Worm (Caenorhabditis elegans) whole organism, L1 larva: ENCODE measurements around the gene his-32.

Experiments used
- C04F5.9 ChIP-seq: sonication (generic microtip); optimal IDR thresholded peaks from 2 replicates; lab custom pipeline; 2016; ENCODE audit warnings: missing genetic modification characterization, missing compliant biosample characterization
- C16A3.4 ChIP-seq: fragments of 150-350 bp; optimal IDR thresholded peaks from 2 replicates; lab custom pipeline; 2014; ENCODE audit warnings: missing biosample characterization, missing genetic modification characterization
- ama-1 ChIP-seq: fragments of 150-350 bp; optimal IDR thresholded peaks from 2 replicates; lab custom pipeline; 2014
- blmp-1 ChIP-seq: fragments of 150-350 bp; optimal IDR thresholded peaks from 2 replicates; lab custom pipeline; 2014; ENCODE audit warnings: missing biosample characterization, missing genetic modification characterization
- ceh-63 ChIP-seq: fragments of 200-800 bp; sonication (Bioruptor generic); optimal IDR thresholded peaks from 2 replicates; lab custom pipeline; 2018; ENCODE audit warnings: mild to moderate bottlenecking, missing genetic modification characterization, missing compliant biosample characterization
- ceh-8 ChIP-seq: fragments of 200-800 bp; sonication (Bioruptor generic); optimal IDR thresholded peaks from 2 replicates; lab custom pipeline; 2018; ENCODE audit warnings: mild to moderate bottlenecking, missing genetic modification characterization, moderate library complexity, missing compliant biosample characterization
- ceh-88 ChIP-seq: fragments of 200-800 bp; sonication (Bioruptor generic); IDR thresholded peaks from 2 replicates; pipeline ENCODE4 v1.3.6; 2022; ENCODE audit warnings: missing genetic modification characterization, missing compliant biosample characterization
- ces-1 ChIP-seq: fragments of 150-350 bp; optimal IDR thresholded peaks from 2 replicates; lab custom pipeline; 2014; ENCODE audit warnings: missing biosample characterization, missing genetic modification reagents, missing genetic modification characterization
- dpl-1 ChIP-seq, 3 experiments: fragments of 150-350 bp in 2 of 3; sonication (generic microtip) in 1 of 3; optimal IDR thresholded peaks; 2 replicates each; lab custom pipeline; 2014 to 2017; ENCODE audit warnings: missing biosample characterization in 3 of 3, missing genetic modification characterization in 3 of 3, missing genetic modification reagents in 3 of 3
- dsc-1 ChIP-seq: sonication (generic microtip); optimal IDR thresholded peaks from 2 replicates; lab custom pipeline; 2016; ENCODE audit warnings: mild to moderate bottlenecking, missing genetic modification characterization, missing compliant biosample characterization
- efl-1 ChIP-seq, 4 experiments: fragments of 150-350 bp; optimal IDR thresholded peaks in 3 of 4; peaks in 1 of 4; 1 replicate in 1 of 4; 2 replicates in 3 of 4; lab custom pipeline; 2014; ENCODE audit warnings: missing biosample characterization in 2 of 4, missing genetic modification characterization in 2 of 4, missing genetic modification reagents in 2 of 4
- efl-3 ChIP-seq: fragments of 200-800 bp; sonication (Bioruptor generic); optimal IDR thresholded peaks from 2 replicates; lab custom pipeline; 2018; ENCODE audit warnings: mild to moderate bottlenecking, missing genetic modification characterization, missing compliant biosample characterization
- egl-13 ChIP-seq: sonication (generic microtip); optimal IDR thresholded peaks from 2 replicates; lab custom pipeline; 2016; ENCODE audit warnings: missing genotype, missing genetic modification reagents, missing genetic modification characterization, missing compliant biosample characterization
- elt-2 ChIP-seq: sonication (generic microtip); optimal IDR thresholded peaks from 2 replicates; lab custom pipeline; 2016; ENCODE audit warnings: missing genetic modification characterization, mild to moderate bottlenecking, inconsistent platforms, missing compliant biosample characterization, missing genetic modification reagents
- elt-3 ChIP-seq, 6 experiments: fragments of 150-350 bp in 1 of 6; sonication (generic microtip); optimal IDR thresholded peaks; 2 replicates each; lab custom pipeline; 2017 to 2018; ENCODE audit warnings: missing biosample characterization in 6 of 6, missing genetic modification characterization in 6 of 6, inconsistent platforms in 1 of 6
- ets-5 ChIP-seq: fragments of 200-800 bp; sonication (Bioruptor generic); IDR thresholded peaks from 2 replicates; pipeline ENCODE4 v1.3.6; 2022; ENCODE audit warnings: missing genetic modification characterization, missing compliant biosample characterization
- fkh-10 ChIP-seq: sonication (generic microtip); optimal IDR thresholded peaks from 2 replicates; lab custom pipeline; 2017; ENCODE audit warnings: missing biosample characterization, missing genetic modification reagents, missing genetic modification characterization
- fos-1 ChIP-seq: fragments of 150-350 bp; optimal IDR thresholded peaks from 2 replicates; lab custom pipeline; 2014; ENCODE audit warnings: missing biosample characterization, missing genetic modification characterization
- grh-1 ChIP-seq: fragments of 200-800 bp; sonication (Bioruptor generic); IDR thresholded peaks from 2 replicates; pipeline ENCODE4 v1.3.6; 2022; ENCODE audit warnings: missing genetic modification reagents, missing genetic modification characterization, missing compliant biosample characterization
- hlh-4 ChIP-seq: sonication (generic microtip); optimal IDR thresholded peaks from 2 replicates; lab custom pipeline; 2016; ENCODE audit warnings: mild to moderate bottlenecking, missing genetic modification characterization, missing compliant biosample characterization
- irx-1 ChIP-seq: sonication (generic microtip); optimal IDR thresholded peaks from 2 replicates; lab custom pipeline; 2016; ENCODE audit warnings: missing genetic modification characterization, missing compliant biosample characterization
- jun-1 ChIP-seq: fragments of 150-350 bp; optimal IDR thresholded peaks from 2 replicates; lab custom pipeline; 2014; ENCODE audit warnings: missing biosample characterization, missing genetic modification reagents, missing genetic modification characterization
- lin-35 ChIP-seq, 2 experiments: fragments of 150-350 bp; optimal IDR thresholded peaks; 2 replicates each; lab custom pipeline; 2014; ENCODE audit warnings: missing biosample characterization in 2 of 2, missing genetic modification characterization in 2 of 2, missing genetic modification reagents in 2 of 2
- lsy-2 ChIP-seq, 2 experiments: fragments of 150-350 bp; optimal IDR thresholded peaks; 2 replicates each; lab custom pipeline; 2014; ENCODE audit warnings: missing biosample characterization in 2 of 2, missing genetic modification characterization in 2 of 2
- mab-9 ChIP-seq: fragments of 200-800 bp; sonication (Bioruptor generic); IDR thresholded peaks from 2 replicates; pipeline ENCODE4 v1.3.6; 2022; ENCODE audit warnings: missing genetic modification reagents, missing genetic modification characterization, missing compliant biosample characterization
- mep-1 ChIP-seq: fragments of 150-350 bp; optimal IDR thresholded peaks from 2 replicates; lab custom pipeline; 2014; ENCODE audit warnings: missing biosample characterization, missing genetic modification characterization
- nhr-19 ChIP-seq: fragments of 200-800 bp; sonication (Bioruptor generic); conservative IDR thresholded peaks from 2 replicates; pipeline ENCODE4 v1.3.6; 2022; ENCODE audit warnings: missing genetic modification characterization, missing compliant biosample characterization
- nhr-20 ChIP-seq: sonication (generic microtip); optimal IDR thresholded peaks from 2 replicates; lab custom pipeline; 2016; ENCODE audit warnings: mild to moderate bottlenecking, missing genetic modification characterization, missing compliant biosample characterization
- nhr-237 ChIP-seq: fragments of 150-350 bp; optimal IDR thresholded peaks from 2 replicates; lab custom pipeline; 2014; ENCODE audit warnings: missing biosample characterization, missing genetic modification characterization
- nhr-47 ChIP-seq: sonication (generic microtip); optimal IDR thresholded peaks from 2 replicates; lab custom pipeline; 2016; ENCODE audit warnings: mild to moderate bottlenecking, missing genetic modification characterization, moderate library complexity, missing compliant biosample characterization
- nhr-71 ChIP-seq: sonication (generic microtip); optimal IDR thresholded peaks from 2 replicates; lab custom pipeline; 2016; ENCODE audit warnings: mild to moderate bottlenecking, missing genetic modification characterization, moderate library complexity, missing compliant biosample characterization
- nhr-84 ChIP-seq: sonication (generic microtip); optimal IDR thresholded peaks from 2 replicates; lab custom pipeline; 2017; ENCODE audit warnings: missing biosample characterization, missing genetic modification characterization
- nhr-90 ChIP-seq: sonication (generic microtip); optimal IDR thresholded peaks from 2 replicates; lab custom pipeline; 2016; ENCODE audit warnings: mild to moderate bottlenecking, missing genetic modification characterization, missing compliant biosample characterization; ENCODE audit not compliant: poor library complexity
- pqm-1 ChIP-seq: sonication (generic microtip); optimal IDR thresholded peaks from 3 replicates; lab custom pipeline; 2017; ENCODE audit warnings: missing biosample characterization, missing genetic modification characterization
- skn-1 ChIP-seq: fragments of 150-350 bp; optimal IDR thresholded peaks from 2 replicates; lab custom pipeline; 2014; ENCODE audit warnings: missing biosample characterization, missing genetic modification characterization
- snpc-4 ChIP-seq: fragments of 150-350 bp; optimal IDR thresholded peaks from 2 replicates; lab custom pipeline; 2014; ENCODE audit warnings: missing biosample characterization, missing genetic modification characterization
- sptf-1 ChIP-seq: fragments of 150-350 bp; optimal IDR thresholded peaks from 2 replicates; lab custom pipeline; 2014; ENCODE audit warnings: missing biosample characterization, missing genetic modification characterization
- unc-98 ChIP-seq: fragments of 200-800 bp; sonication (Bioruptor generic); IDR thresholded peaks from 2 replicates; pipeline ENCODE4 v1.3.6; 2022; ENCODE audit warnings: missing genetic modification characterization, missing compliant biosample characterization
- xbp-1 ChIP-seq: sonication (generic microtip); optimal IDR thresholded peaks from 2 replicates; lab custom pipeline; 2016; ENCODE audit warnings: missing genetic modification characterization, missing compliant biosample characterization
- ztf-4 ChIP-seq: fragments of 150-350 bp; optimal IDR thresholded peaks from 2 replicates; lab custom pipeline; 2014; ENCODE audit warnings: missing biosample characterization, missing genetic modification characterization

Gene his-32

ce11 chrIV:8333988-8334863 lies at the start of gene his-32 (continued):
- TF ChIP-seq nhr-19 (GFP tag; lab: Robert Waterston, UW): peak; percentile 16; the same call in 1 of the 2 replicates
- peak; percentile 80 for TF ChIP-seq mep-1 (tag; lab: Kevin White, UChicago)

- no peak for TF ChIP-seq elt-3 (tag; optimal IDR thresholded peaks at IDR 0.05; lab: Kevin White, UChicago)
Measured at ce11 chrIV:8286352-8286751, 47.8 kb upstream of the his-32 start, which contains the start of gene K07H8.9. K07H8.9 (minus strand) TSS chrIV:8286476.

- no peak for TF ChIP-seq unc-98 (GFP tag; lab: Robert Waterston, UW)
- TF ChIP-seq ets-5 (GFP tag; lab: Robert Waterston, UW): no peak
- TF ChIP-seq ceh-88 (GFP tag; lab: Robert Waterston, UW): no peak
Measured at ce11 chrIV:8287287-8287686, 46.8 kb upstream of the his-32 start.

ce11 chrIV:8289105-8289504 lies 45.0 kb upstream of the his-32 start:
- TF ChIP-seq ceh-8 (GFP tag; lab: Kevin White, UChicago) (peak; percentile 1), ces-1 (no peak)

ce11 chrIV:8289505-8289579 lies 44.8 kb upstream of the his-32 start, which contains the start of gene nucl-1:
nucl-1 (minus strand) TSS chrIV:8289530.
- TF ChIP-seq blmp-1 (tag; lab: Kevin White, UChicago) (no peak), elt-2 (tag; lab: Kevin White, UChicago) (no peak), nhr-90 (no peak), hlh-4 (tag; lab: Kevin White, UChicago) (no peak), pqm-1 (tag; lab: Kevin White, UChicago) (no peak), fos-1 (tag; lab: Kevin White, UChicago) (no peak), efl-3 (GFP tag; lab: Kevin White, UChicago) (no peak), egl-13 (tag; lab: Kevin White, UChicago) (no peak), grh-1 (GFP tag; lab: Robert Waterston, UW) (no peak), mab-9 (GFP tag; lab: Robert Waterston, UW) (no peak), sptf-1 (tag; lab: Kevin White, UChicago) (no peak), skn-1 (tag; lab: Kevin White, UChicago) (no peak), nhr-71 (tag; lab: Kevin White, UChicago) (no peak), fkh-10 (GFP tag; lab: Kevin White, UChicago) (no peak), C04F5.9 (tag; lab: Kevin White, UChicago) (no peak), xbp-1 (tag; lab: Kevin White, UChicago) (no peak), ama-1 (no peak), efl-1 (optimal IDR thresholded peaks at IDR 0.05; lab: Kevin White, UChicago) (no peak), efl-1 (GFP tag; optimal IDR thresholded peaks at IDR 0.05 in 1 of 2; lab: Kevin White, UChicago) (no peak), C16A3.4 (tag; lab: Kevin White, UChicago) (no peak), nhr-84 (tag; lab: Kevin White, UChicago) (no peak)

ce11 chrIV:8289580-8290323 lies 44.4 kb upstream of the his-32 start, which contains the start of gene daf-31:
daf-31 (plus strand) TSS chrIV:8290273.
- TF ChIP-seq dpl-1 (GFP tag; optimal IDR thresholded peaks at IDR 0.05; lab: Kevin White, UChicago) (peak; percentile 50 to 78 (median 64)), nhr-47 (tag; lab: Kevin White, UChicago) (peak; percentile 45), nhr-84 (tag; lab: Kevin White, UChicago) (no peak), dsc-1 (peak; percentile 35), nhr-20 (tag; lab: Kevin White, UChicago) (peak; percentile 61), ceh-63 (GFP tag; lab: Kevin White, UChicago) (no peak), mab-9 (GFP tag; lab: Robert Waterston, UW) (no peak), efl-1 (optimal IDR thresholded peaks at IDR 0.05; lab: Kevin White, UChicago) (peak; percentile 72 to 73), efl-1 (GFP tag; optimal IDR thresholded peaks at IDR 0.05 in 1 of 2; lab: Kevin White, UChicago) (peak; percentile 68 to 96), ztf-4 (tag; lab: Kevin White, UChicago) (no peak), ceh-8 (GFP tag; lab: Kevin White, UChicago) (no peak), blmp-1 (tag; lab: Kevin White, UChicago) (peak; percentile 69), hlh-4 (tag; lab: Kevin White, UChicago) (no peak), egl-13 (tag; lab: Kevin White, UChicago) (no peak), nhr-71 (tag; lab: Kevin White, UChicago) (peak; percentile 53), nhr-237 (tag; lab: Kevin White, UChicago) (no peak), irx-1 (tag; lab: Kevin White, UChicago) (peak; percentile 33), lin-35 (GFP tag; optimal IDR thresholded peaks at IDR 0.05; lab: Kevin White, UChicago) (peak; percentile 71 to 83), jun-1 (tag; lab: Kevin White, UChicago) (peak; percentile 5), snpc-4 (tag; lab: Kevin White, UChicago) (peak; percentile 14), lsy-2 (tag; optimal IDR thresholded peaks at IDR 0.05; lab: Kevin White, UChicago) (peak; percentile 64 to 86)
